Fruit fly (Drosophila melanogaster) whole organism, embryonic: Measurements from ENCODE around the gene Ppm1.

ENCODE experiments used
- CG10959 ChIP-seq: fragments of 200-800 bp; sonication (Bioruptor generic); IDR thresholded peaks from 2 replicates; pipeline ENCODE4 v1.3.6; 2022; ENCODE audit warnings: missing biosample characterization, missing genetic modification characterization
- CG11085 ChIP-seq: fragments of 200-800 bp; sonication (Bioruptor generic); IDR thresholded peaks from 2 replicates; pipeline ENCODE4 v1.3.6; 2022; ENCODE audit warnings: missing biosample characterization, missing genetic modification characterization
- CG11093 ChIP-seq: fragments of 200-800 bp; sonication (Bioruptor generic); IDR thresholded peaks from 3 replicates; pipeline ENCODE4 v1.3.6; 2022; ENCODE audit warnings: missing biosample characterization, missing genetic modification characterization
- CG11247 ChIP-seq: fragments of 200-800 bp; sonication (Bioruptor generic); IDR thresholded peaks from 2 replicates; pipeline ENCODE4 v1.3.6; 2022; ENCODE audit warnings: missing biosample characterization, missing genetic modification characterization
- CG11696 ChIP-seq: fragments of 200-800 bp; sonication (Bioruptor generic); IDR thresholded peaks from 2 replicates; pipeline ENCODE4 v1.3.6; 2022; ENCODE audit warnings: missing biosample characterization, missing genetic modification characterization
- CG14050 ChIP-seq: fragments of 200-800 bp; sonication (Bioruptor generic); IDR thresholded peaks from 3 replicates; pipeline ENCODE4 v1.3.6; 2022; ENCODE audit warnings: missing biosample characterization, missing genetic modification characterization
- CG14667 ChIP-seq: fragments of 200-800 bp; sonication (Bioruptor generic); IDR thresholded peaks from 2 replicates; pipeline ENCODE4 v1.3.6; 2022; ENCODE audit warnings: missing biosample characterization, missing genetic modification characterization
- CG14965 ChIP-seq: fragments of 200-800 bp; sonication (Bioruptor generic); optimal IDR thresholded peaks from 2 replicates; lab custom pipeline; 2016; ENCODE audit warnings: missing biosample characterization, missing genetic modification characterization, borderline replicate concordance
- CG17328 ChIP-seq: fragments of 200-800 bp; sonication (Bioruptor generic); IDR thresholded peaks from 2 replicates; pipeline ENCODE4 v1.3.6; 2022; ENCODE audit warnings: missing biosample characterization, missing genetic modification characterization
- CG17359 ChIP-seq: fragments of 200-800 bp; sonication (Bioruptor generic); optimal IDR thresholded peaks from 3 replicates; lab custom pipeline; 2018; ENCODE audit warnings: missing biosample characterization, mild to moderate bottlenecking, missing genetic modification characterization, moderate library complexity
- CG2875 ChIP-seq: fragments of 200-800 bp; sonication (Bioruptor generic); optimal IDR thresholded peaks from 2 replicates; lab custom pipeline; 2017; ENCODE audit warnings: missing biosample characterization, mild to moderate bottlenecking, missing genetic modification characterization, missing genetic modification reagents
- CG3065 ChIP-seq: fragments of 200-800 bp; sonication (Bioruptor generic); optimal IDR thresholded peaks from 2 replicates; lab custom pipeline; 2016; ENCODE audit warnings: missing biosample characterization, missing genetic modification characterization
- CG3838 ChIP-seq: fragments of 200-800 bp; sonication (Bioruptor generic); optimal IDR thresholded peaks from 3 replicates; lab custom pipeline; 2016; ENCODE audit warnings: missing biosample characterization, missing genetic modification characterization
- CG4617 ChIP-seq: fragments of 200-800 bp; sonication (Bioruptor generic); optimal IDR thresholded peaks from 3 replicates; lab custom pipeline; 2016; ENCODE audit warnings: missing biosample characterization, missing genetic modification characterization, borderline replicate concordance
- CG5245 ChIP-seq: fragments of 200-800 bp; sonication (Bioruptor generic); optimal IDR thresholded peaks from 3 replicates; lab custom pipeline; 2016; ENCODE audit warnings: missing biosample characterization, missing genetic modification characterization
- CG5953 ChIP-seq: fragments of 200-800 bp; sonication (Bioruptor generic); IDR thresholded peaks from 2 replicates; pipeline ENCODE4 v1.3.6; 2022; ENCODE audit warnings: missing biosample characterization, missing genetic modification characterization
- CG6272 ChIP-seq: fragments of 200-800 bp; sonication (Bioruptor generic); IDR thresholded peaks from 2 replicates; pipeline ENCODE4 v1.3.6; 2022; ENCODE audit warnings: missing biosample characterization, missing genetic modification characterization
- CG7357 ChIP-seq: fragments of 200-800 bp; sonication (Bioruptor generic); IDR thresholded peaks from 3 replicates; pipeline ENCODE4 v1.3.6; 2022; ENCODE audit warnings: missing biosample characterization, missing genetic modification characterization
- CG8765 ChIP-seq: fragments of 200-800 bp; sonication (Bioruptor generic); IDR thresholded peaks from 2 replicates; pipeline ENCODE4 v1.3.6; 2022; ENCODE audit warnings: missing biosample characterization, missing genetic modification characterization
- CG9609 ChIP-seq: fragments of 200-800 bp; sonication (Bioruptor generic); optimal IDR thresholded peaks from 3 replicates; lab custom pipeline; 2016; ENCODE audit warnings: missing biosample characterization, missing genetic modification characterization
- Deaf1 ChIP-seq: fragments of 200-800 bp; optimal IDR thresholded peaks from 3 replicates; lab custom pipeline; 2019; ENCODE audit warnings: missing biosample characterization, mild to moderate bottlenecking, missing genetic modification characterization, moderate library complexity
- Dll ChIP-seq: fragments of 200-800 bp; sonication (Bioruptor generic); IDR thresholded peaks from 4 replicates; pipeline ENCODE4 v1.3.6; 2022; ENCODE audit warnings: missing biosample characterization, missing genetic modification characterization; ENCODE audit not compliant: partially characterized antibody
- Dp ChIP-seq: fragments of 200-800 bp; sonication (Bioruptor generic); optimal IDR thresholded peaks from 2 replicates; lab custom pipeline; 2018; ENCODE audit warnings: missing biosample characterization, mild to moderate bottlenecking, missing genetic modification characterization, moderate library complexity
- E2f1 ChIP-seq: fragments of 200-800 bp; sonication (Bioruptor generic); IDR thresholded peaks from 2 replicates; pipeline ENCODE4 v1.3.6; 2022; ENCODE audit warnings: missing biosample characterization, missing genetic modification characterization
- Eip74EF ChIP-seq, 2 experiments: fragments of 200-800 bp in 1 of 2; fragments of >200 bp in 1 of 2; sonication (Bioruptor generic) in 1 of 2; optimal IDR thresholded peaks; 2 replicates each; lab custom pipeline; 2017 to 2019; ENCODE audit warnings: missing biosample characterization in 2 of 2, missing genetic modification characterization in 2 of 2, mild to moderate bottlenecking in 1 of 2, moderate library complexity in 1 of 2
- Gsc ChIP-seq: fragments of 200-800 bp; sonication (Bioruptor generic); IDR thresholded peaks from 2 replicates; pipeline ENCODE4 v1.3.6; 2022; ENCODE audit warnings: missing biosample characterization, missing genetic modification characterization
- MBD-R2 ChIP-seq: fragments of 200-800 bp; sonication (Bioruptor generic); IDR thresholded peaks from 2 replicates; pipeline ENCODE4 v1.3.6; 2022; ENCODE audit warnings: missing biosample characterization, missing genetic modification characterization
- MTF-1 ChIP-seq: fragments of 200-800 bp; sonication (Bioruptor generic); optimal IDR thresholded peaks from 2 replicates; lab custom pipeline; 2018; ENCODE audit warnings: missing biosample characterization, mild to moderate bottlenecking, missing genetic modification characterization, borderline replicate concordance
- Mad ChIP-seq: fragments of 200-800 bp; sonication (Bioruptor generic); optimal IDR thresholded peaks from 2 replicates; lab custom pipeline; 2016; ENCODE audit warnings: missing biosample characterization, missing genetic modification characterization
- Xrp1 ChIP-seq: fragments of 200-800 bp; sonication (Bioruptor generic); IDR thresholded peaks from 2 replicates; pipeline ENCODE4 v1.3.6; 2022; ENCODE audit warnings: missing biosample characterization, missing genetic modification characterization
- ato ChIP-seq: fragments of 200-800 bp; sonication (Bioruptor generic); IDR thresholded peaks from 2 replicates; pipeline ENCODE4 v1.3.6; 2022; ENCODE audit warnings: missing biosample characterization, missing genetic modification characterization; ENCODE audit not compliant: partially characterized antibody
- cad ChIP-seq: fragments of >200 bp; optimal IDR thresholded peaks from 2 replicates; lab custom pipeline; 2017; ENCODE audit warnings: missing biosample characterization, missing genetic modification characterization
- cg ChIP-seq: fragments of 200-800 bp; sonication (Bioruptor generic); optimal IDR thresholded peaks from 3 replicates; lab custom pipeline; 2019; ENCODE audit warnings: missing biosample characterization, mild to moderate bottlenecking, missing genetic modification characterization, moderate library complexity
- chinmo ChIP-seq: fragments of 200-800 bp; sonication (Bioruptor generic); IDR thresholded peaks from 4 replicates; pipeline ENCODE4 v1.3.6; 2022; ENCODE audit warnings: missing biosample characterization, missing genetic modification characterization; ENCODE audit not compliant: partially characterized antibody
- chm ChIP-seq: fragments of 200-800 bp; sonication (Bioruptor generic); IDR thresholded peaks from 2 replicates; pipeline ENCODE4 v1.3.6; 2022; ENCODE audit warnings: missing biosample characterization, missing genetic modification characterization
- corto ChIP-seq: fragments of 200-800 bp; sonication (Bioruptor generic); optimal IDR thresholded peaks from 2 replicates; lab custom pipeline; 2016; ENCODE audit warnings: missing biosample characterization, mild to moderate bottlenecking, missing genetic modification characterization, moderate library complexity
- emc ChIP-seq: fragments of 200-800 bp; sonication (Bioruptor generic); optimal IDR thresholded peaks from 2 replicates; lab custom pipeline; 2016; ENCODE audit warnings: missing biosample characterization, missing genetic modification characterization
- hth ChIP-seq: fragments of >200 bp; optimal IDR thresholded peaks from 2 replicates; lab custom pipeline; 2017; ENCODE audit warnings: inconsistent platforms
- ind ChIP-seq: fragments of 200-800 bp; sonication (Bioruptor generic); optimal IDR thresholded peaks from 3 replicates; lab custom pipeline; 2016; ENCODE audit warnings: missing biosample characterization, missing genetic modification characterization
- inv ChIP-seq: fragments of 200-800 bp; sonication (Bioruptor generic); IDR thresholded peaks from 2 replicates; pipeline ENCODE4 v1.3.6; 2022; ENCODE audit warnings: missing biosample characterization, missing genetic modification characterization; ENCODE audit not compliant: partially characterized antibody
- kah ChIP-seq: fragments of 200-800 bp; sonication (Bioruptor generic); optimal IDR thresholded peaks from 2 replicates; lab custom pipeline; 2018; ENCODE audit warnings: missing biosample characterization, mild to moderate bottlenecking, missing genetic modification characterization
- odd ChIP-seq: fragments of 200-800 bp; sonication (Bioruptor generic); optimal IDR thresholded peaks from 2 replicates; lab custom pipeline; 2017; ENCODE audit warnings: missing biosample characterization, mild to moderate bottlenecking, missing genetic modification characterization
- pan ChIP-seq, 4 experiments: fragments of >200 bp in 3 of 4; fragments of 200-800 bp in 1 of 4; sonication (Bioruptor generic) in 1 of 4; optimal IDR thresholded peaks in 3 of 4; IDR thresholded peaks in 1 of 4; 2 replicates each; pipeline versions ENCODE4 v1.3.6 to Lab custom; 2017 to 2022; ENCODE audit warnings: missing biosample characterization in 2 of 4, missing genetic modification characterization in 2 of 4, mixed read lengths in 1 of 4
- pita ChIP-seq: fragments of 200-800 bp; sonication (Bioruptor generic); optimal IDR thresholded peaks from 2 replicates; lab custom pipeline; 2017; ENCODE audit warnings: missing biosample characterization, mild to moderate bottlenecking, missing genetic modification characterization
- repo ChIP-seq: fragments of 200-800 bp; sonication (Bioruptor generic); optimal IDR thresholded peaks from 2 replicates; lab custom pipeline; 2016; ENCODE audit warnings: missing biosample characterization, missing genetic modification characterization
- sd ChIP-seq: fragments of 200-800 bp; sonication (Bioruptor generic); optimal IDR thresholded peaks from 3 replicates; lab custom pipeline; 2018; ENCODE audit warnings: missing biosample characterization, mild to moderate bottlenecking, missing genetic modification characterization, moderate library complexity
- seq ChIP-seq: fragments of 200-800 bp; sonication (Bioruptor generic); IDR thresholded peaks from 2 replicates; pipeline ENCODE4 v1.3.6; 2022; ENCODE audit warnings: missing biosample characterization, missing genetic modification characterization
- sima ChIP-seq: fragments of 200-800 bp; sonication (Bioruptor generic); optimal IDR thresholded peaks from 2 replicates; lab custom pipeline; 2016; ENCODE audit warnings: missing biosample characterization, missing genetic modification characterization
- z ChIP-seq: fragments of 200-800 bp; sonication (Bioruptor generic); IDR thresholded peaks from 3 replicates; pipeline ENCODE4 v1.3.6; 2022; ENCODE audit warnings: missing biosample characterization, missing genetic modification characterization

Gene Ppm1

DNA sequence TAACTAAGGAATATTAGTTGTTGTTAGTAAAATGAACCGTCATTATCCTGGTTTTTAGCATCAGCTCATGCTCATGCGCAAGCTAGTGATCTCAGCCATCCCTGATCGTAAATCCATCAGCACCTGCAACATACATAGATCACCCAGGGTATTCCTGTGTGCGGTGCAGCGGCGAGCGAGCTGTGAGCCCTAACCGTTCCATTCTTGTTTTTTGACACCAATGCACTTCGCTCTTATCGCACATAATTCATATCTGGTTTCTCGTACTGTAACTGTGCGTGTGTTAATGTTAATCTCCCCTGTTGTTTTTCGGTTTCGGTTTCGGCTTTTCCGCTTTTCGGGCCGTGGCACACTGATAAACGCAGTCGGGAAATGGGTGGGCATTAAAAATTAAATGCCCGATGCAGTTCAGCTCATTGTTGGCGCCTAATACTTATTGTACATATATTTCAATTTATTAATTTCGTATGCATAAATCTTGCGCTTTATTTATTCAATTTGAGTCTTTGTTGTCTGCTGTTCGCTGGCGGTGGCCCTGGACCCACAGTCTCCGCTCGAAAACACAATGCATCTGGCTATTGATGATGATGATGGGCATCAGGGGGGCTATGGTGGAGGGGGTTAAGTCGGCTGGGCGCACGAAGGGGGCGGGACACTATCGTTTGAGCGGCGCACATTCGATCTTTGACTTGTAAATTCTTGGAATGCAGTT lies 43.2 kb downstream of the Ppm1 start (continued):
- TF ChIP-seq CG10959 (GFP tag; lab: Robert Waterston, UW) = no peak
- TF ChIP-seq cad = no peak
- TF ChIP-seq Eip74EF (GFP tag; optimal IDR thresholded peaks at IDR 0.05; lab: Kevin White, UChicago) = no peak
- TF ChIP-seq repo (GFP tag; lab: Kevin White, UChicago) = no peak
- no peak for TF ChIP-seq CG6272
- TF ChIP-seq CG2875 (GFP tag; lab: Kevin White, UChicago) = no peak
- no peak for TF ChIP-seq corto (GFP tag; lab: Kevin White, UChicago)
- TF ChIP-seq Dp = no peak
- no peak for TF ChIP-seq CG9609 (GFP tag; lab: Kevin White, UChicago)
- TF ChIP-seq CG14050 (GFP tag; lab: Robert Waterston, UW) = no peak
- TF ChIP-seq CG17328 (GFP tag; lab: Robert Waterston, UW) = 0 out of 2 replicates have a peak, but pooled peaks have one; percentile 6
- TF ChIP-seq CG11093 (GFP tag; lab: Robert Waterston, UW) = 0 out of 3 replicates have a peak, but pooled peaks have one; percentile 26
- TF ChIP-seq Xrp1 (GFP tag; lab: Robert Waterston, UW) = peak; percentile 12
- TF ChIP-seq Mad (GFP tag; lab: Kevin White, UChicago) = no peak
- peak in 1 of 2 experiments; percentile 61 for TF ChIP-seq pan (optimal IDR thresholded peaks at IDR 0.05; lab: Kevin White, UChicago)
- no peak for TF ChIP-seq pan (GFP tag; optimal IDR thresholded peaks at IDR 0.05 in 1 of 2, IDR thresholded peaks at IDR 0.05 in 1 of 2)
- TF ChIP-seq CG5245 (GFP tag; lab: Kevin White, UChicago) = no peak
- TF ChIP-seq sd (tag; lab: Kevin White, UChicago) = peak; percentile 66
- no peak for TF ChIP-seq CG11696 (GFP tag; lab: Robert Waterston, UW)
- no peak for TF ChIP-seq CG3065 (GFP tag; lab: Kevin White, UChicago)
- TF ChIP-seq CG4617 (GFP tag; lab: Kevin White, UChicago) = no peak
- no peak for TF ChIP-seq Dll (GFP tag; lab: Robert Waterston, UW)
- no peak for TF ChIP-seq odd (GFP tag; lab: Kevin White, UChicago)
- TF ChIP-seq CG11247 (GFP tag; lab: Robert Waterston, UW) = no peak
- 0 out of 2 replicates have a peak, but pooled peaks have one; percentile 15 for TF ChIP-seq chm (GFP tag; lab: Robert Waterston, UW)
- TF ChIP-seq emc (GFP tag; lab: Kevin White, UChicago) = no peak
- no peak for TF ChIP-seq ind (GFP tag; lab: Kevin White, UChicago)
- peak; percentile 80 for TF ChIP-seq Deaf1 (tag; lab: Kevin White, UChicago)
- no peak for TF ChIP-seq ato (GFP tag; lab: Robert Waterston, UW)
- TF ChIP-seq chinmo = peak; percentile 58; the same call in 1 of the 4 replicates
- no peak for TF ChIP-seq Gsc (GFP tag; lab: Robert Waterston, UW)
- no peak for TF ChIP-seq MBD-R2 (GFP tag; lab: Robert Waterston, UW)
- TF ChIP-seq sima = no peak
- TF ChIP-seq CG14667 (GFP tag; lab: Robert Waterston, UW) = no peak
- no peak for TF ChIP-seq CG11085 (GFP tag; lab: Robert Waterston, UW)
- TF ChIP-seq MTF-1 (GFP tag; lab: Kevin White, UChicago) = no peak
- TF ChIP-seq CG8765 (GFP tag; lab: Robert Waterston, UW) = no peak
- no peak for TF ChIP-seq CG17359 (tag; lab: Kevin White, UChicago)
- no peak for TF ChIP-seq CG3838 (GFP tag; lab: Kevin White, UChicago)
- no peak for TF ChIP-seq CG7357 (GFP tag; lab: Robert Waterston, UW)
- TF ChIP-seq inv (GFP tag; lab: Robert Waterston, UW) = no peak
- no peak for TF ChIP-seq kah
- TF ChIP-seq pita (GFP tag; lab: Kevin White, UChicago) = no peak
- TF ChIP-seq z (GFP tag; lab: Robert Waterston, UW) = peak; percentile 67; the same call in 1 of the 3 replicates
- no peak for TF ChIP-seq CG5953
- peak; percentile 41 for TF ChIP-seq cg (GFP tag; lab: Kevin White, UChicago)
- TF ChIP-seq CG14965 (GFP tag; lab: Kevin White, UChicago) = no peak
- TF ChIP-seq seq (GFP tag; lab: Robert Waterston, UW) = no peak
- TF ChIP-seq E2f1 (GFP tag; lab: Robert Waterston, UW) = no peak
- peak; percentile 23 for TF ChIP-seq hth (lab: Kevin White, UChicago)
